Fruit fly (Drosophila melanogaster) whole organism, embryonic: ENCODE measurements around the gene Ugt36D1.
A peak's percentile ranks its signal among the peaks of the same experiment; 100 is the strongest.

Source experiments
- Antp ChIP-seq: fragments of 200-800 bp; sonication (Bioruptor generic); optimal IDR thresholded peaks from 3 replicates; lab custom pipeline; 2016; ENCODE audit warnings: missing biosample characterization, missing genetic modification characterization
- B-H2 ChIP-seq: fragments of 200-800 bp; sonication (Bioruptor generic); optimal IDR thresholded peaks from 2 replicates; lab custom pipeline; 2018; ENCODE audit warnings: missing biosample characterization, mild to moderate bottlenecking, missing genetic modification characterization
- CG10274 ChIP-seq: fragments of 200-800 bp; sonication (Bioruptor generic); optimal IDR thresholded peaks from 3 replicates; lab custom pipeline; 2017; ENCODE audit warnings: missing biosample characterization, mild to moderate bottlenecking, missing genetic modification characterization
- CG11456 ChIP-seq: fragments of 200-800 bp; sonication (Bioruptor generic); IDR thresholded peaks from 3 replicates; pipeline ENCODE4 v1.3.6; 2022; ENCODE audit warnings: missing biosample characterization, missing genetic modification characterization
- CG11723 ChIP-seq: fragments of 200-800 bp; sonication (Bioruptor generic); optimal IDR thresholded peaks from 2 replicates; lab custom pipeline; 2017; ENCODE audit warnings: missing biosample characterization, mild to moderate bottlenecking, missing genetic modification characterization
- CG12155 ChIP-seq: fragments of 200-800 bp; sonication (Bioruptor generic); optimal IDR thresholded peaks from 3 replicates; lab custom pipeline; 2016; ENCODE audit warnings: missing biosample characterization, missing genetic modification characterization
- CG13287 ChIP-seq: fragments of 200-800 bp; sonication (Bioruptor generic); IDR thresholded peaks from 2 replicates; pipeline ENCODE4 v1.3.6; 2022; ENCODE audit warnings: missing biosample characterization, missing genetic modification characterization; ENCODE audit not compliant: partially characterized antibody
- CG13894 ChIP-seq: fragments of 200-800 bp; sonication (Bioruptor generic); optimal IDR thresholded peaks from 3 replicates; lab custom pipeline; 2018; ENCODE audit warnings: missing biosample characterization, mild to moderate bottlenecking, missing genetic modification characterization, moderate library complexity
- CG16813 ChIP-seq: fragments of 200-800 bp; sonication (Bioruptor generic); IDR thresholded peaks from 3 replicates; pipeline ENCODE4 v1.3.6; 2022; ENCODE audit warnings: missing biosample characterization, missing genetic modification characterization; ENCODE audit not compliant: partially characterized antibody
- CG17361 ChIP-seq: fragments of 200-800 bp; sonication (Bioruptor generic); IDR thresholded peaks from 3 replicates; pipeline ENCODE4 v1.3.6; 2022; ENCODE audit warnings: missing biosample characterization, missing genetic modification characterization
- CG17802 ChIP-seq: fragments of 200-800 bp; sonication (Bioruptor generic); optimal IDR thresholded peaks from 2 replicates; lab custom pipeline; 2018; ENCODE audit warnings: missing biosample characterization, mild to moderate bottlenecking, missing genetic modification characterization, moderate library complexity
- CG30020 ChIP-seq: fragments of 200-800 bp; optimal IDR thresholded peaks from 2 replicates; lab custom pipeline; 2019; ENCODE audit warnings: missing biosample characterization, mild to moderate bottlenecking, missing genetic modification characterization, moderate library complexity
- CG31365 ChIP-seq: fragments of 200-800 bp; sonication (Bioruptor generic); optimal IDR thresholded peaks from 2 replicates; lab custom pipeline; 2018; ENCODE audit warnings: missing biosample characterization, mild to moderate bottlenecking, missing genetic modification characterization
- CG31441 ChIP-seq: fragments of 200-800 bp; sonication (Bioruptor generic); IDR thresholded peaks from 2 replicates; pipeline ENCODE4 v1.3.6; 2022; ENCODE audit warnings: missing biosample characterization, missing genetic modification characterization
- CG4820 ChIP-seq: fragments of 200-800 bp; sonication (Bioruptor generic); optimal IDR thresholded peaks from 3 replicates; lab custom pipeline; 2016; ENCODE audit warnings: missing biosample characterization, missing genetic modification characterization
- CG6689 ChIP-seq: fragments of 200-800 bp; sonication (Bioruptor generic); IDR thresholded peaks from 2 replicates; pipeline ENCODE4 v1.3.6; 2022; ENCODE audit warnings: missing biosample characterization, missing genetic modification characterization
- CG6765 ChIP-seq: fragments of 200-800 bp; sonication (Bioruptor generic); optimal IDR thresholded peaks from 3 replicates; lab custom pipeline; 2017; ENCODE audit warnings: missing biosample characterization, mild to moderate bottlenecking, missing genetic modification characterization
- CG8944 ChIP-seq: fragments of 200-800 bp; sonication (Bioruptor generic); optimal IDR thresholded peaks from 3 replicates; lab custom pipeline; 2016; ENCODE audit warnings: missing biosample characterization, missing genetic modification characterization
- CG9215 ChIP-seq: fragments of 200-800 bp; sonication (Bioruptor generic); IDR thresholded peaks from 2 replicates; pipeline ENCODE4 v1.3.6; 2022; ENCODE audit warnings: missing biosample characterization, missing genetic modification characterization
- Dfd ChIP-seq, 2 experiments: fragments of >200 bp; optimal IDR thresholded peaks; 2 replicates each; lab custom pipeline; 2017; ENCODE audit warnings: missing biosample characterization in 2 of 2, missing genetic modification characterization in 2 of 2
- Doc2 ChIP-seq: fragments of 200-800 bp; sonication (Bioruptor generic); IDR thresholded peaks from 2 replicates; pipeline ENCODE4 v1.3.6; 2022; ENCODE audit warnings: missing biosample characterization, missing genetic modification characterization
- Fer1 ChIP-seq: fragments of 200-800 bp; sonication (Bioruptor generic); optimal IDR thresholded peaks from 2 replicates; lab custom pipeline; 2017; ENCODE audit warnings: missing biosample characterization, mild to moderate bottlenecking, missing genetic modification characterization
- Jarid2 ChIP-seq: fragments of 200-800 bp; sonication (Bioruptor generic); optimal IDR thresholded peaks from 3 replicates; lab custom pipeline; 2017; ENCODE audit warnings: mild to moderate bottlenecking, missing biosample characterization, missing genetic modification reagents, missing genetic modification characterization
- Mrtf ChIP-seq: fragments of 200-800 bp; sonication (Bioruptor generic); IDR thresholded peaks from 3 replicates; pipeline ENCODE4 v1.3.6; 2022; ENCODE audit warnings: missing biosample characterization, missing genetic modification characterization
- Nf-YC ChIP-seq: fragments of 200-800 bp; optimal IDR thresholded peaks from 3 replicates; lab custom pipeline; 2019; ENCODE audit warnings: missing biosample characterization, mild to moderate bottlenecking, missing genetic modification characterization, moderate library complexity
- Stat92E ChIP-seq, 3 experiments: fragments of >200 bp in 2 of 3; fragments of 200-800 bp in 1 of 3; sonication (Bioruptor generic) in 1 of 3; optimal IDR thresholded peaks; 2 replicates each; lab custom pipeline; 2017 to 2019; ENCODE audit warnings: missing biosample characterization in 3 of 3, missing genetic modification characterization in 3 of 3, mild to moderate bottlenecking in 1 of 3, moderate library complexity in 1 of 3
- Trl ChIP-seq, 3 experiments: fragments of >200 bp in 2 of 3; fragments of 200-800 bp in 1 of 3; sonication (Bioruptor generic) in 1 of 3; optimal IDR thresholded peaks; 2 replicates in 1 of 3; 3 replicates in 2 of 3; lab custom pipeline; 2016 to 2017; ENCODE audit warnings: missing biosample characterization in 1 of 3, missing genetic modification characterization in 1 of 3
- ap ChIP-seq: fragments of 200-800 bp; sonication (Bioruptor generic); IDR thresholded peaks from 2 replicates; pipeline ENCODE4 v1.3.6; 2022; ENCODE audit warnings: missing biosample characterization, missing genetic modification characterization
- ase ChIP-seq: fragments of 200-800 bp; sonication (Bioruptor generic); IDR thresholded peaks from 3 replicates; pipeline ENCODE4 v1.3.6; 2022; ENCODE audit warnings: missing biosample characterization, missing genetic modification characterization
- bab2 ChIP-seq: fragments of 200-800 bp; sonication (Bioruptor generic); optimal IDR thresholded peaks from 2 replicates; lab custom pipeline; 2016; ENCODE audit warnings: missing biosample characterization, missing genetic modification characterization
- dm ChIP-seq: fragments of 200-800 bp; sonication (Bioruptor generic); optimal IDR thresholded peaks from 3 replicates; lab custom pipeline; 2016; ENCODE audit warnings: missing biosample characterization, missing genetic modification characterization
- ems ChIP-seq: fragments of 200-800 bp; sonication (Bioruptor generic); optimal IDR thresholded peaks from 3 replicates; lab custom pipeline; 2016; ENCODE audit warnings: missing biosample characterization, missing genetic modification characterization
- grau ChIP-seq: fragments of 200-800 bp; optimal IDR thresholded peaks from 3 replicates; lab custom pipeline; 2019; ENCODE audit warnings: missing biosample characterization, mild to moderate bottlenecking, missing genetic modification characterization, moderate library complexity
- insv ChIP-seq, 2 experiments: fragments of 200-800 bp; sonication (Bioruptor generic); optimal IDR thresholded peaks; 3 replicates each; lab custom pipeline; 2016 to 2018; ENCODE audit warnings: missing biosample characterization in 2 of 2, missing genetic modification characterization in 2 of 2
- kay ChIP-seq: fragments of 200-800 bp; sonication (Bioruptor generic); optimal IDR thresholded peaks from 2 replicates; lab custom pipeline; 2016; ENCODE audit warnings: missing biosample characterization, missing genetic modification characterization
- nmo ChIP-seq: fragments of 200-800 bp; sonication (Bioruptor generic); optimal IDR thresholded peaks from 2 replicates; lab custom pipeline; 2018; ENCODE audit warnings: missing biosample characterization, mild to moderate bottlenecking, missing genetic modification characterization, moderate library complexity
- odd ChIP-seq: fragments of 200-800 bp; sonication (Bioruptor generic); optimal IDR thresholded peaks from 2 replicates; lab custom pipeline; 2017; ENCODE audit warnings: missing biosample characterization, mild to moderate bottlenecking, missing genetic modification characterization
- onecut ChIP-seq: fragments of 200-800 bp; sonication (Bioruptor generic); IDR thresholded peaks from 2 replicates; pipeline ENCODE4 v1.3.6; 2022; ENCODE audit warnings: missing biosample characterization, missing genetic modification characterization
- p53 ChIP-seq: fragments of 200-800 bp; sonication (Bioruptor generic); optimal IDR thresholded peaks from 2 replicates; lab custom pipeline; 2016; ENCODE audit warnings: missing biosample characterization, missing genetic modification characterization
- pb ChIP-seq: fragments of 200-800 bp; sonication (Bioruptor generic); optimal IDR thresholded peaks from 3 replicates; lab custom pipeline; 2016; ENCODE audit warnings: missing biosample characterization, missing genetic modification characterization
- pho ChIP-seq: fragments of 200-800 bp; sonication (Bioruptor generic); optimal IDR thresholded peaks from 2 replicates; lab custom pipeline; 2016; ENCODE audit warnings: missing biosample characterization, missing genetic modification characterization
- sens ChIP-seq: fragments of 200-800 bp; sonication (Bioruptor generic); peaks from one replicate; lab custom pipeline; 2016; ENCODE audit warnings: missing biosample characterization, missing genetic modification characterization
- tgo ChIP-seq: fragments of 200-800 bp; sonication (Bioruptor generic); IDR thresholded peaks from 3 replicates; pipeline ENCODE4 v1.3.6; 2022; ENCODE audit warnings: missing biosample characterization, missing genetic modification characterization
- tna ChIP-seq: fragments of 200-800 bp; sonication (Bioruptor generic); IDR thresholded peaks from 2 replicates; pipeline ENCODE4 v1.3.6; 2022; ENCODE audit warnings: missing biosample characterization, missing genetic modification characterization; ENCODE audit not compliant: partially characterized antibody
- trem ChIP-seq: fragments of 200-800 bp; optimal IDR thresholded peaks from 3 replicates; lab custom pipeline; 2019; ENCODE audit warnings: missing biosample characterization, mild to moderate bottlenecking, missing genetic modification characterization, moderate library complexity
- usp ChIP-seq: fragments of >200 bp; optimal IDR thresholded peaks from 2 replicates; lab custom pipeline; 2017; ENCODE audit warnings: missing biosample characterization, missing genetic modification characterization
- vfl ChIP-seq: fragments of 200-800 bp; sonication (Bioruptor generic); optimal IDR thresholded peaks from 2 replicates; lab custom pipeline; 2016; ENCODE audit warnings: missing biosample characterization, missing genetic modification characterization
- vvl ChIP-seq: fragments of 200-800 bp; sonication (Bioruptor generic); IDR thresholded peaks from 2 replicates; pipeline ENCODE4 v1.3.6; 2022; ENCODE audit warnings: missing biosample characterization, missing genetic modification characterization
- z ChIP-seq: fragments of 200-800 bp; sonication (Bioruptor generic); IDR thresholded peaks from 3 replicates; pipeline ENCODE4 v1.3.6; 2022; ENCODE audit warnings: missing biosample characterization, missing genetic modification characterization
- zen2 ChIP-seq: fragments of 200-800 bp; sonication (Bioruptor generic); IDR thresholded peaks from 3 replicates; pipeline ENCODE4 v1.3.6; 2022; ENCODE audit warnings: missing biosample characterization, missing genetic modification characterization; ENCODE audit not compliant: partially characterized antibody
- zfh1 ChIP-seq: fragments of 200-800 bp; sonication (Bioruptor generic); IDR thresholded peaks from 3 replicates; pipeline ENCODE4 v1.3.6; 2022; ENCODE audit warnings: missing biosample characterization, missing genetic modification characterization

Gene Ugt36D1

DNA sequence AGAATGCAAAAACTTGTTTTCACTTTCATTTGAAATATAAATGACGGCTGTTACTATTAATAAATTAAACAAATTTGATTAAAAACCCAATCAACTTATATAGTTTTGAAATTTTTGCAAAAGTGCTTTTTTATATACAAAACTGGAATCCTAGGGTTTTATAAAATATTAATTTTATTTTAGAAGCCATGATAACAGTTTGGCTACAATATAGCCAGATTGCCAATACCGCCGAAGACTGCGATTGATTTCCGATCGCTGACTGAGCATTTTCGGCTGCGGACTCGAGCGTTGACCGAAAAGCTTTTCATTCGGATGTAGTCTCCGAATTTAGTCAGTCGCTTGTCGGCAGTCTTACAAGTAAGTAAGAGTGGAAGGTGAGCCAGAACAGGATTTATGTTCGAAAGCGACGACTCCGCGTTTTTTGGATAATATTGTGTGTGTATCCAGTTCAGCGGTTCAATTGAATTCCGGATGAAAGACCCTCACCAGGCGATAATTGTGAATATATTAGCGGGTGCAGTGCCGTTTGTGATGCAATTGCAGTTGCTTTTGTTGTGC lies at the start of gene Ugt36D1:
Gene Ugt36D1, plus strand, starts transcription at position 306 of the 561 bp plus-strand sequence.
- TF ChIP-seq nmo (no peak), Mrtf (GFP tag; lab: Robert Waterston, UW) (no peak), CG6689 (GFP tag; lab: Robert Waterston, UW) (no peak), Antp (no peak), Stat92E (GFP tag; optimal IDR thresholded peaks at IDR 0.05; lab: Kevin White, UChicago) (no peak), CG17802 (tag; lab: Kevin White, UChicago) (no peak), CG8944 (no peak), trem (tag; lab: Kevin White, UChicago) (no peak), vfl (no peak), CG30020 (tag; lab: Kevin White, UChicago) (no peak), Jarid2 (GFP tag; lab: Kevin White, UChicago) (peak; percentile 83), CG11456 (GFP tag; lab: Robert Waterston, UW) (no peak), CG4820 (GFP tag; lab: Kevin White, UChicago) (no peak), sens (no peak), ase (GFP tag; lab: Robert Waterston, UW) (no peak), z (GFP tag; lab: Robert Waterston, UW) (no peak), zfh1 (no peak), usp (GFP tag; lab: Kevin White, UChicago) (no peak), vvl (GFP tag; lab: Robert Waterston, UW) (0 out of 2 replicates have a peak, but pooled peaks have one; percentile 37), Nf-YC (tag; lab: Kevin White, UChicago) (no peak), ap (GFP tag; lab: Robert Waterston, UW) (no peak), B-H2 (no peak), zen2 (GFP tag; lab: Robert Waterston, UW) (no peak), CG12155 (GFP tag; lab: Kevin White, UChicago) (no peak), ems (GFP tag; lab: Kevin White, UChicago) (no peak), onecut (no peak), tgo (GFP tag; lab: Robert Waterston, UW) (no peak), CG10274 (GFP tag; lab: Kevin White, UChicago) (no peak), CG16813 (GFP tag; lab: Robert Waterston, UW) (no peak), CG31441 (GFP tag; lab: Robert Waterston, UW) (no peak), Doc2 (GFP tag; lab: Robert Waterston, UW) (no peak), Fer1 (GFP tag; lab: Kevin White, UChicago) (no peak), insv (GFP tag; optimal IDR thresholded peaks at IDR 0.05; lab: Kevin White, UChicago) (no peak), pho (GFP tag; lab: Kevin White, UChicago) (no peak), tna (GFP tag; lab: Robert Waterston, UW) (no peak), CG13894 (tag; lab: Kevin White, UChicago) (no peak), CG31365 (tag; lab: Kevin White, UChicago) (peak; percentile 10), bab2 (GFP tag; lab: Kevin White, UChicago) (no peak), kay (GFP tag; lab: Kevin White, UChicago) (no peak), grau (tag; lab: Kevin White, UChicago) (no peak), odd (no peak), CG9215 (GFP tag; lab: Robert Waterston, UW) (no peak), CG6765 (GFP tag; lab: Kevin White, UChicago) (no peak), Trl (optimal IDR thresholded peaks at IDR 0.05; lab: Kevin White, UChicago) (no peak), Trl (GFP tag; optimal IDR thresholded peaks at IDR 0.05; lab: Kevin White, UChicago) (no peak), CG13287 (peak; percentile 43; the same call in 1 of the 2 replicates), dm (GFP tag; lab: Kevin White, UChicago) (no peak), pb (no peak), Dfd (GFP tag; optimal IDR thresholded peaks at IDR 0.05; lab: Kevin White, UChicago) (no peak), p53 (GFP tag; lab: Kevin White, UChicago) (peak; percentile 2), CG11723 (GFP tag; lab: Kevin White, UChicago) (no peak), CG17361 (GFP tag; lab: Robert Waterston, UW) (peak; percentile 26; the same call in 1 of the 3 replicates)
